Worm (Caenorhabditis elegans) whole organism, L1 larva: ENCODE measurements around the gene W09D6.1.

ENCODE experiments used
- alr-1 ChIP-seq: fragments of 200-800 bp; sonication (Bioruptor generic); optimal IDR thresholded peaks from 2 replicates; lab custom pipeline; 2018; ENCODE audit warnings: borderline replicate concordance, mild to moderate bottlenecking, missing genetic modification characterization, missing compliant biosample characterization
- aly-2 ChIP-seq: fragments of 150-350 bp; optimal IDR thresholded peaks from 2 replicates; lab custom pipeline; 2014; ENCODE audit warnings: missing biosample characterization, missing genetic modification characterization
- ama-1 ChIP-seq: fragments of 150-350 bp; optimal IDR thresholded peaks from 2 replicates; lab custom pipeline; 2014
- ceh-8 ChIP-seq: fragments of 200-800 bp; sonication (Bioruptor generic); optimal IDR thresholded peaks from 2 replicates; lab custom pipeline; 2018; ENCODE audit warnings: mild to moderate bottlenecking, missing genetic modification characterization, moderate library complexity, missing compliant biosample characterization
- ceh-82 ChIP-seq, 3 experiments: fragments of 150-350 bp in 1 of 3; sonication (generic microtip) in 2 of 3; optimal IDR thresholded peaks; 2 replicates each; lab custom pipeline; 2014 to 2017; ENCODE audit warnings: missing biosample characterization in 3 of 3, missing genetic modification characterization in 3 of 3
- ces-1 ChIP-seq: fragments of 150-350 bp; optimal IDR thresholded peaks from 2 replicates; lab custom pipeline; 2014; ENCODE audit warnings: missing biosample characterization, missing genetic modification reagents, missing genetic modification characterization
- dpl-1 ChIP-seq, 3 experiments: fragments of 150-350 bp in 2 of 3; sonication (generic microtip) in 1 of 3; optimal IDR thresholded peaks; 2 replicates each; lab custom pipeline; 2014 to 2017; ENCODE audit warnings: missing biosample characterization in 3 of 3, missing genetic modification characterization in 3 of 3, missing genetic modification reagents in 3 of 3
- dsc-1 ChIP-seq: sonication (generic microtip); optimal IDR thresholded peaks from 2 replicates; lab custom pipeline; 2016; ENCODE audit warnings: mild to moderate bottlenecking, missing genetic modification characterization, missing compliant biosample characterization
- efl-1 ChIP-seq, 4 experiments: fragments of 150-350 bp; optimal IDR thresholded peaks in 3 of 4; peaks in 1 of 4; 1 replicate in 1 of 4; 2 replicates in 3 of 4; lab custom pipeline; 2014; ENCODE audit warnings: missing biosample characterization in 2 of 4, missing genetic modification characterization in 2 of 4, missing genetic modification reagents in 2 of 4
- efl-3 ChIP-seq: fragments of 200-800 bp; sonication (Bioruptor generic); optimal IDR thresholded peaks from 2 replicates; lab custom pipeline; 2018; ENCODE audit warnings: mild to moderate bottlenecking, missing genetic modification characterization, missing compliant biosample characterization
- egl-13 ChIP-seq: sonication (generic microtip); optimal IDR thresholded peaks from 2 replicates; lab custom pipeline; 2016; ENCODE audit warnings: missing genotype, missing genetic modification reagents, missing genetic modification characterization, missing compliant biosample characterization
- egl-27 ChIP-seq, 2 experiments: fragments of 150-350 bp in 1 of 2; sonication (generic microtip); optimal IDR thresholded peaks; 3 replicates each; lab custom pipeline; 2017 to 2018; ENCODE audit warnings: missing biosample characterization in 2 of 2, missing genetic modification characterization in 2 of 2, missing genetic modification reagents in 2 of 2
- elt-3 ChIP-seq, 6 experiments: fragments of 150-350 bp in 1 of 6; sonication (generic microtip); optimal IDR thresholded peaks; 2 replicates each; lab custom pipeline; 2017 to 2018; ENCODE audit warnings: missing biosample characterization in 6 of 6, missing genetic modification characterization in 6 of 6, inconsistent platforms in 1 of 6
- fkh-8 ChIP-seq: sonication (generic microtip); optimal IDR thresholded peaks from 2 replicates; lab custom pipeline; 2016; ENCODE audit warnings: mild to moderate bottlenecking, missing genetic modification characterization, missing compliant biosample characterization
- grh-1 ChIP-seq: fragments of 200-800 bp; sonication (Bioruptor generic); IDR thresholded peaks from 2 replicates; pipeline ENCODE4 v1.3.6; 2022; ENCODE audit warnings: missing genetic modification reagents, missing genetic modification characterization, missing compliant biosample characterization
- hlh-17 ChIP-seq: fragments of 200-800 bp; sonication (Bioruptor generic); optimal IDR thresholded peaks from 2 replicates; lab custom pipeline; 2018; ENCODE audit warnings: missing genetic modification characterization, mild to moderate bottlenecking, missing compliant biosample characterization, moderate library complexity, borderline replicate concordance
- isw-1 ChIP-seq: fragments of 200-800 bp; sonication (Bioruptor generic); IDR thresholded peaks from 2 replicates; pipeline ENCODE4 v1.3.6; 2022; ENCODE audit warnings: missing genetic modification characterization, missing compliant biosample characterization
- jun-1 ChIP-seq: fragments of 150-350 bp; optimal IDR thresholded peaks from 2 replicates; lab custom pipeline; 2014; ENCODE audit warnings: missing biosample characterization, missing genetic modification reagents, missing genetic modification characterization
- lin-14 ChIP-seq: fragments of 200-800 bp; sonication (Bioruptor generic); optimal IDR thresholded peaks from 2 replicates; lab custom pipeline; 2018; ENCODE audit warnings: mild to moderate bottlenecking, missing genetic modification characterization, moderate library complexity, missing compliant biosample characterization
- lin-15B ChIP-seq: fragments of 150-350 bp; sonication (generic microtip); optimal IDR thresholded peaks from 3 replicates; lab custom pipeline; 2014; ENCODE audit warnings: missing biosample characterization, missing genetic modification characterization
- lir-3 ChIP-seq: sonication (generic microtip); optimal IDR thresholded peaks from 2 replicates; lab custom pipeline; 2016; ENCODE audit warnings: mild to moderate bottlenecking, missing genetic modification characterization, moderate library complexity, missing compliant biosample characterization; ENCODE audit not compliant: poor library complexity
- mab-9 ChIP-seq: fragments of 200-800 bp; sonication (Bioruptor generic); IDR thresholded peaks from 2 replicates; pipeline ENCODE4 v1.3.6; 2022; ENCODE audit warnings: missing genetic modification reagents, missing genetic modification characterization, missing compliant biosample characterization
- mdl-1 ChIP-seq, 2 experiments: fragments of 150-350 bp; optimal IDR thresholded peaks; 2 replicates each; lab custom pipeline; 2014 to 2017; ENCODE audit warnings: missing biosample characterization in 2 of 2, missing genetic modification characterization in 2 of 2, inconsistent platforms in 1 of 2
- mef-2 ChIP-seq: fragments of 150-350 bp; optimal IDR thresholded peaks from 2 replicates; lab custom pipeline; 2014; ENCODE audit warnings: missing biosample characterization, missing genetic modification characterization
- mep-1 ChIP-seq: fragments of 150-350 bp; optimal IDR thresholded peaks from 2 replicates; lab custom pipeline; 2014; ENCODE audit warnings: missing biosample characterization, missing genetic modification characterization
- nhr-11 ChIP-seq: fragments of 150-350 bp; optimal IDR thresholded peaks from 2 replicates; lab custom pipeline; 2014; ENCODE audit warnings: missing biosample characterization, missing genetic modification characterization
- nhr-19 ChIP-seq: fragments of 200-800 bp; sonication (Bioruptor generic); conservative IDR thresholded peaks from 2 replicates; pipeline ENCODE4 v1.3.6; 2022; ENCODE audit warnings: missing genetic modification characterization, missing compliant biosample characterization
- nhr-28 ChIP-seq: fragments of 150-350 bp; optimal IDR thresholded peaks from 2 replicates; lab custom pipeline; 2014; ENCODE audit warnings: missing biosample characterization, missing genetic modification characterization
- nhr-47 ChIP-seq: sonication (generic microtip); optimal IDR thresholded peaks from 2 replicates; lab custom pipeline; 2016; ENCODE audit warnings: mild to moderate bottlenecking, missing genetic modification characterization, moderate library complexity, missing compliant biosample characterization
- nhr-77 ChIP-seq: fragments of 150-350 bp; optimal IDR thresholded peaks from 2 replicates; lab custom pipeline; 2014; ENCODE audit warnings: missing biosample characterization, missing genetic modification characterization
- nhr-85 ChIP-seq: sonication (generic microtip); peaks from one replicate; lab custom pipeline; 2016; ENCODE audit warnings: missing genetic modification characterization, inconsistent platforms, missing compliant biosample characterization
- nhr-90 ChIP-seq: sonication (generic microtip); optimal IDR thresholded peaks from 2 replicates; lab custom pipeline; 2016; ENCODE audit warnings: mild to moderate bottlenecking, missing genetic modification characterization, missing compliant biosample characterization; ENCODE audit not compliant: poor library complexity
- rnt-1 ChIP-seq: sonication (generic microtip); optimal IDR thresholded peaks from 2 replicates; lab custom pipeline; 2016; ENCODE audit warnings: mild to moderate bottlenecking, missing genetic modification characterization, moderate library complexity, missing compliant biosample characterization
- skn-1 ChIP-seq: fragments of 150-350 bp; optimal IDR thresholded peaks from 2 replicates; lab custom pipeline; 2014; ENCODE audit warnings: missing biosample characterization, missing genetic modification characterization
- snpc-4 ChIP-seq: fragments of 150-350 bp; optimal IDR thresholded peaks from 2 replicates; lab custom pipeline; 2014; ENCODE audit warnings: missing biosample characterization, missing genetic modification characterization
- snu-23 ChIP-seq: sonication (generic microtip); optimal IDR thresholded peaks from 2 replicates; lab custom pipeline; 2016; ENCODE audit warnings: missing genetic modification characterization, missing compliant biosample characterization
- tlp-1 ChIP-seq: fragments of 150-350 bp; optimal IDR thresholded peaks from 2 replicates; lab custom pipeline; 2014; ENCODE audit warnings: missing biosample characterization, missing genetic modification characterization
- unc-62 ChIP-seq: fragments of 150-350 bp; optimal IDR thresholded peaks from 2 replicates; lab custom pipeline; 2014; ENCODE audit warnings: missing biosample characterization, missing genetic modification reagents, missing genetic modification characterization
- zag-1 ChIP-seq: fragments of 150-350 bp; optimal IDR thresholded peaks from 2 replicates; lab custom pipeline; 2014; ENCODE audit warnings: missing biosample characterization, missing genetic modification characterization
- ztf-11 ChIP-seq, 2 experiments: sonication (generic microtip); optimal IDR thresholded peaks; 2 replicates each; lab custom pipeline; 2016 to 2017; ENCODE audit warnings: missing genetic modification characterization in 2 of 2, missing biosample characterization in 1 of 2, missing compliant biosample characterization in 1 of 2
- ztf-4 ChIP-seq: fragments of 150-350 bp; optimal IDR thresholded peaks from 2 replicates; lab custom pipeline; 2014; ENCODE audit warnings: missing biosample characterization, missing genetic modification characterization

The W09D6.1 gene

ce11 chrIII:11066691-11067090 is 2.0 kb upstream of the W09D6.1 start (continued):
- TF ChIP-seq grh-1, result peak; percentile 61
- TF ChIP-seq elt-3 (tag; optimal IDR thresholded peaks at IDR 0.05; lab: Kevin White, UChicago), result peak in 3 of 6 experiments; percentile 4 to 76 (median 5)
- peak; percentile 61 for TF ChIP-seq fkh-8 (tag; lab: Kevin White, UChicago)
- peak; percentile 74 for TF ChIP-seq egl-13
- TF ChIP-seq ztf-4 (tag; lab: Kevin White, UChicago), result peak; percentile 29
- no peak for TF ChIP-seq lir-3
- peak; percentile 79 for TF ChIP-seq skn-1
- peak; percentile 85 for TF ChIP-seq mab-9 (GFP tag; lab: Robert Waterston, UW)
- peak; percentile 58 to 78 (median 77) for TF ChIP-seq dpl-1 (GFP tag; optimal IDR thresholded peaks at IDR 0.05; lab: Kevin White, UChicago)
- peak; percentile 90 for TF ChIP-seq nhr-85 (tag; lab: Kevin White, UChicago)
- no peak for TF ChIP-seq tlp-1 (tag; lab: Kevin White, UChicago)
- peak; percentile 89 for TF ChIP-seq jun-1 (tag; lab: Kevin White, UChicago)
- TF ChIP-seq ceh-8 (GFP tag; lab: Kevin White, UChicago), result peak; percentile 59
- TF ChIP-seq alr-1, result no peak
- TF ChIP-seq isw-1 (GFP tag; lab: Robert Waterston, UW), result peak; percentile 66
- peak; percentile 68 for TF ChIP-seq aly-2
- TF ChIP-seq mdl-1 (tag; optimal IDR thresholded peaks at IDR 0.05; lab: Kevin White, UChicago), result peak in 1 of 2 experiments; percentile 80
- TF ChIP-seq hlh-17 (GFP tag; lab: Kevin White, UChicago), result no peak
- TF ChIP-seq mep-1 (tag; lab: Kevin White, UChicago), result peak; percentile 77
- TF ChIP-seq rnt-1, result peak; percentile 95
- TF ChIP-seq nhr-90 (tag; lab: Kevin White, UChicago), result peak; percentile 93
- peak; percentile 93 for TF ChIP-seq nhr-19 (GFP tag; lab: Robert Waterston, UW)
- peak; percentile 25 for TF ChIP-seq nhr-77 (tag; lab: Kevin White, UChicago)
- TF ChIP-seq nhr-47, result peak; percentile 93
- no peak for TF ChIP-seq nhr-28 (tag; lab: Kevin White, UChicago)
- no peak for TF ChIP-seq efl-3
- no peak for TF ChIP-seq unc-62
- TF ChIP-seq dsc-1 (tag; lab: Kevin White, UChicago), result peak; percentile 95
- peak; percentile 49 for TF ChIP-seq mef-2 (tag; lab: Kevin White, UChicago)
- TF ChIP-seq ceh-82 (tag; optimal IDR thresholded peaks at IDR 0.05; lab: Kevin White, UChicago), result peak; percentile 45 to 68 (median 55)

- TF ChIP-seq efl-1 (optimal IDR thresholded peaks at IDR 0.05; lab: Kevin White, UChicago) (no peak), efl-1 (GFP tag; optimal IDR thresholded peaks at IDR 0.05 in 1 of 2; lab: Kevin White, UChicago) (peak in 1 of 2 experiments; percentile 16), ama-1 (lab: Kevin White, UChicago) (no peak)
These were observed 612 bp downstream of the W09D6.1 start for ce11 chrIII:11069265-11069664.

ce11 chrIII:11070210-11070609 is 1.6 kb downstream of the W09D6.1 start:
- no peak for TF ChIP-seq ztf-11 (tag; optimal IDR thresholded peaks at IDR 0.05; lab: Kevin White, UChicago)
- no peak for TF ChIP-seq mab-9 (GFP tag; lab: Robert Waterston, UW)
- TF ChIP-seq lin-15B (tag; lab: Kevin White, UChicago), result no peak
- TF ChIP-seq ces-1 (GFP tag; lab: Kevin White, UChicago), result no peak
- TF ChIP-seq nhr-85 (tag; lab: Kevin White, UChicago), result no peak
- TF ChIP-seq nhr-11 (tag; lab: Kevin White, UChicago), result no peak
- no peak for TF ChIP-seq zag-1 (tag; lab: Kevin White, UChicago)
- no peak for TF ChIP-seq egl-27 (tag; optimal IDR thresholded peaks at IDR 0.05; lab: Kevin White, UChicago)
- TF ChIP-seq lin-14 (GFP tag; lab: Kevin White, UChicago), result no peak
- TF ChIP-seq ceh-82 (tag; optimal IDR thresholded peaks at IDR 0.05; lab: Kevin White, UChicago), result no peak
- no peak for TF ChIP-seq snu-23 (GFP tag; lab: Kevin White, UChicago)
- TF ChIP-seq snpc-4 (tag; lab: Kevin White, UChicago), result no peak
